Fruit fly (Drosophila melanogaster): ENCODE data around the gene CG2260.

- TF ChIP-seq cato (GFP tag; optimal IDR thresholded peaks at IDR 0.05; ENCODE audit: borderline replicate concordance) (no peak), CG1024 (GFP tag; IDR thresholded peaks at IDR 0.05) (no peak), Camta (GFP tag; optimal IDR thresholded peaks at IDR 0.05) (no peak), Sin3A (optimal IDR thresholded peaks at IDR 0.05) (peak; percentile 23), psq (GFP tag; optimal IDR thresholded peaks at IDR 0.05) (no peak), CG2199 (GFP tag; IDR thresholded peaks at IDR 0.05) (no peak), eve (GFP tag; optimal IDR thresholded peaks at IDR 0.05) (no peak), scrt (GFP tag; optimal IDR thresholded peaks at IDR 0.05) (no peak), kay (GFP tag; optimal IDR thresholded peaks at IDR 0.05) (no peak), nerfin-2 (GFP tag; IDR thresholded peaks at IDR 0.05; ENCODE audit: partially characterized antibody) (no peak), CG18011 (GFP tag; optimal IDR thresholded peaks at IDR 0.05) (no peak)
Measured at dm6 chrX:8145501-8146157, 24.7 kb upstream of the CG2260 start, which contains the start of the genes alpha-PheRS and CG2129.

All from whole organism, embryonic.